Worm (Caenorhabditis elegans) whole organism, late embryonic: ENCODE data around the gene tpra-1.

Experiments
- C08G9.2 ChIP-seq: sonication (generic microtip); optimal IDR thresholded peaks from 2 replicates; lab custom pipeline; 2016; ENCODE audit warnings: mild to moderate bottlenecking, missing genetic modification characterization, moderate library complexity, missing compliant biosample characterization
- K09A11.1 ChIP-seq: sonication (generic microtip); optimal IDR thresholded peaks from 2 replicates; lab custom pipeline; 2017; ENCODE audit warnings: antibody characterized with exemption, mild to moderate bottlenecking, missing genetic modification characterization, missing compliant biosample characterization; ENCODE audit not compliant: insufficient read depth
- ama-1 ChIP-seq: fragments of 150-350 bp; optimal IDR thresholded peaks from 2 replicates; lab custom pipeline; 2014
- ceh-14 ChIP-seq: sonication (generic microtip); optimal IDR thresholded peaks from 2 replicates; lab custom pipeline; 2016; ENCODE audit warnings: missing genotype, missing genetic modification characterization, missing compliant biosample characterization
- ceh-2 ChIP-seq: sonication (generic microtip); optimal IDR thresholded peaks from 2 replicates; lab custom pipeline; 2016; ENCODE audit warnings: missing genotype, missing genetic modification characterization, missing compliant biosample characterization
- ceh-31 ChIP-seq: sonication (generic microtip); optimal IDR thresholded peaks from 2 replicates; lab custom pipeline; 2016; ENCODE audit warnings: missing genetic modification characterization, missing compliant biosample characterization
- gmeb-2 ChIP-seq: sonication (generic microtip); optimal IDR thresholded peaks from 2 replicates; lab custom pipeline; 2016; ENCODE audit warnings: missing genetic modification characterization, inconsistent platforms, missing compliant biosample characterization
- hlh-30 ChIP-seq: sonication (generic microtip); optimal IDR thresholded peaks from 2 replicates; lab custom pipeline; 2017; ENCODE audit warnings: antibody characterized with exemption, missing genetic modification characterization, missing compliant biosample characterization; ENCODE audit not compliant: insufficient read depth
- pha-4 ChIP-seq: fragments of 150-350 bp; optimal IDR thresholded peaks from 2 replicates; lab custom pipeline; 2018; ENCODE audit warnings: missing biosample characterization, missing genetic modification reagents, missing genetic modification characterization
- tbx-2 ChIP-seq: sonication (generic microtip); optimal IDR thresholded peaks from 2 replicates; lab custom pipeline; 2016; ENCODE audit warnings: missing genetic modification characterization, missing compliant biosample characterization

DNA sequence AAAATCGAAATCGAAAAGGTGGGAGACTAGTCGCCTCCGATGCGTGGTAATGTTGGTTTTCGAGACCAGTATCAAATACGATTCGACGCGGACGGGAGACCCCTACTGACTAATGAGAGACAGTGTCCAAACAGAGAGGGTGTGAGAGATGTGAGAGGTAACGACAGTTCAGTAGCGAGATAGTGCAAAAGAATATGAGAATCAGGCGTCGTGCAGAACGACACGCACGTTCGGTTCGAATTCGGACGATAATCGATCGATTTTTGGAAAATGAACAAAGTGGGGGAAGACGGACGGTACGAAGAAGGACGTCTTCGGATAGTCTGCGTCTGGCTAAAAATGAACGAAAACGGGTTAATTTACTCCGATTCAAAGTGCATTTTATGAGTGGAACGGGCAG, 34.3 kb upstream of the tpra-1 start, which contains the start of gene D1046.16:
- TF ChIP-seq gmeb-2 (tag; lab: Kevin White, UChicago), result no peak
- no peak for TF ChIP-seq C08G9.2 (tag; lab: Kevin White, UChicago)
- TF ChIP-seq tbx-2 (tag; lab: Kevin White, UChicago), result no peak
- TF ChIP-seq pha-4, result no peak
- peak; percentile 20 for TF ChIP-seq ceh-31 (tag; lab: Kevin White, UChicago)
- TF ChIP-seq ceh-2 (tag; lab: Kevin White, UChicago), result no peak
- no peak for TF ChIP-seq ama-1 (lab: Kevin White, UChicago)
- no peak for TF ChIP-seq K09A11.1 (tag; lab: Kevin White, UChicago)
- TF ChIP-seq hlh-30, result no peak
- no peak for TF ChIP-seq ceh-14 (tag; lab: Kevin White, UChicago)
